Fruit fly (Drosophila melanogaster): ENCODE results near the gene CG45122.

The CG45122 gene

DNA sequence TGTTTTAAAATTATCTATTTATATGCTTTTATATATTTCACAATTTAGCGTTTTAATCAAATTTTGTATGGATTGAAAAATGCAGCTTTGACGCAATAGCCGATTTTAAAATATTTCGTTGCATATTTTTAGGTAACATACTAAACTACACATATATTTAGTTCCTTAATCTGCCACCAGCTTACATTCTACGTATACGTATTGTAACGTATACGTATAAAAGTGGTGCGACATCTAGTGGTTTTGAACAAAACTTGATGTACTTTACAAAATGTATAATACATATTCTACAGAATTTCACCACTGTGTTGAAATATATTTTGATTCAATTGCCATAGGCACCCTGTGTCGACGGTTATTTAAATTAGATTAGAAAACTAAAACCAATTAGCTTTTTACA lies 34.3 kb downstream of the CG45122 start (continued):
- TF ChIP-seq chn (GFP tag; optimal IDR thresholded peaks at IDR 0.05) = peak; percentile 14
- no peak for TF ChIP-seq CG16815 (GFP tag; optimal IDR thresholded peaks at IDR 0.05)
- no peak for TF ChIP-seq CG31224 (GFP tag; IDR thresholded peaks at IDR 0.05)
- no peak for TF ChIP-seq sisA (GFP tag; IDR thresholded peaks at IDR 0.05)
- no peak for TF ChIP-seq CG2199 (GFP tag; IDR thresholded peaks at IDR 0.05)
- no peak for TF ChIP-seq hth (optimal IDR thresholded peaks at IDR 0.05)
- TF ChIP-seq pnt (GFP tag; optimal IDR thresholded peaks at IDR 0.05) = peak; percentile 17
- TF ChIP-seq CG3163 (GFP tag; optimal IDR thresholded peaks at IDR 0.05) = peak; percentile 3
- TF ChIP-seq CG17385 (GFP tag; optimal IDR thresholded peaks at IDR 0.05) = no peak
- no peak for TF ChIP-seq kay (GFP tag; optimal IDR thresholded peaks at IDR 0.05)
- no peak for TF ChIP-seq Gug (GFP tag; IDR thresholded peaks at IDR 0.05)
- no peak for TF ChIP-seq CkIIα-i1 (GFP tag; IDR thresholded peaks at IDR 0.05)
- TF ChIP-seq zen (tag; optimal IDR thresholded peaks at IDR 0.05) = peak; percentile 8
- TF ChIP-seq gcm (GFP tag; optimal IDR thresholded peaks at IDR 0.05) = no peak
- no peak for TF ChIP-seq unpg (GFP tag; optimal IDR thresholded peaks at IDR 0.05)
- TF ChIP-seq dati (GFP tag; IDR thresholded peaks at IDR 0.05) = no peak
- no peak for TF ChIP-seq bigmax (GFP tag; optimal IDR thresholded peaks at IDR 0.05)
- no peak for TF ChIP-seq Neu2 (GFP tag; optimal IDR thresholded peaks at IDR 0.05; ENCODE audit: borderline replicate concordance)
- TF ChIP-seq dm (GFP tag; optimal IDR thresholded peaks at IDR 0.05) = no peak
- TF ChIP-seq CG10366 (GFP tag; IDR thresholded peaks at IDR 0.05) = peak; percentile 43; the same call in 1 of the 2 replicates
- no peak for TF ChIP-seq Dad (GFP tag; optimal IDR thresholded peaks at IDR 0.05)
- TF ChIP-seq Poxn (GFP tag; IDR thresholded peaks at IDR 0.05) = no peak
- TF ChIP-seq Ravus (GFP tag; IDR thresholded peaks at IDR 0.05) = no peak
- no peak for TF ChIP-seq p53 (GFP tag; optimal IDR thresholded peaks at IDR 0.05)
- TF ChIP-seq eyg (GFP tag; optimal IDR thresholded peaks at IDR 0.05) = no peak
- no peak for TF ChIP-seq gro (GFP tag; optimal IDR thresholded peaks at IDR 0.05)
- TF ChIP-seq CG1832 (GFP tag; optimal IDR thresholded peaks at IDR 0.05) = no peak
- no peak for TF ChIP-seq CG5245 (GFP tag; optimal IDR thresholded peaks at IDR 0.05)
- peak; percentile 54 for TF ChIP-seq Rfx (GFP tag; IDR thresholded peaks at IDR 0.05)
- no peak for TF ChIP-seq CG18476 (GFP tag; optimal IDR thresholded peaks at IDR 0.05)
- no peak for TF ChIP-seq Hand (GFP tag; optimal IDR thresholded peaks at IDR 0.05)
- no peak for TF ChIP-seq gfzf (GFP tag; optimal IDR thresholded peaks at IDR 0.05)
- TF ChIP-seq CG18262 (tag; optimal IDR thresholded peaks at IDR 0.05) = peak; percentile 9
- TF ChIP-seq CG10431 (GFP tag; optimal IDR thresholded peaks at IDR 0.05) = no peak
- TF ChIP-seq Opbp (GFP tag; IDR thresholded peaks at IDR 0.05; ENCODE audit: partially characterized antibody) = peak; percentile 43; the same call in 2 of the 3 replicates
- TF ChIP-seq Ada2b (GFP tag; IDR thresholded peaks at IDR 0.05) = no peak
- TF ChIP-seq H15 (GFP tag; IDR thresholded peaks at IDR 0.05) = peak; percentile 42; the same call in 1 of the 3 replicates
- no peak for TF ChIP-seq CG8478 (optimal IDR thresholded peaks at IDR 0.05)
- no peak for TF ChIP-seq CG8765 (GFP tag; IDR thresholded peaks at IDR 0.05)
- peak; percentile 99 for TF ChIP-seq CG6254 (GFP tag; optimal IDR thresholded peaks at IDR 0.05)
- no peak for TF ChIP-seq CG1233 (GFP tag; optimal IDR thresholded peaks at IDR 0.05)
- TF ChIP-seq CG2875 (GFP tag; optimal IDR thresholded peaks at IDR 0.05) = no peak
- peak; percentile 46 for TF ChIP-seq CG13424 (tag; optimal IDR thresholded peaks at IDR 0.05)
- no peak for TF ChIP-seq gem (tag; optimal IDR thresholded peaks at IDR 0.05)
- no peak for TF ChIP-seq CG17328 (GFP tag; IDR thresholded peaks at IDR 0.05)
- no peak for TF ChIP-seq CG34376 (GFP tag; optimal IDR thresholded peaks at IDR 0.05)
- TF ChIP-seq CG30020 (tag; optimal IDR thresholded peaks at IDR 0.05) = no peak
- no peak for TF ChIP-seq CG7745 (tag; optimal IDR thresholded peaks at IDR 0.05)
- TF ChIP-seq Fer2 (tag; optimal IDR thresholded peaks at IDR 0.05) = no peak
- TF ChIP-seq CG7271 (tag; optimal IDR thresholded peaks at IDR 0.05) = no peak
- TF ChIP-seq Lhr (GFP tag; optimal IDR thresholded peaks at IDR 0.05) = peak; percentile 90
- TF ChIP-seq sna (GFP tag; IDR thresholded peaks at IDR 0.05; ENCODE audit: partially characterized antibody) = no peak
- no peak for TF ChIP-seq cas (GFP tag; IDR thresholded peaks at IDR 0.05)
